Worm (Caenorhabditis elegans) whole organism, late embryonic: ENCODE results near the gene sas-7.

Source experiments
- C38D4.7 ChIP-seq: fragments of 200-800 bp; sonication (Bioruptor generic); optimal IDR thresholded peaks from 2 replicates; lab custom pipeline; 2018; ENCODE audit warnings: mild to moderate bottlenecking, missing genetic modification characterization, moderate library complexity, missing compliant biosample characterization
- ceh-14 ChIP-seq: sonication (generic microtip); optimal IDR thresholded peaks from 2 replicates; lab custom pipeline; 2016; ENCODE audit warnings: missing genotype, missing genetic modification characterization, missing compliant biosample characterization
- ceh-45 ChIP-seq: fragments of 200-800 bp; sonication (Bioruptor generic); IDR thresholded peaks from 2 replicates; pipeline ENCODE4 v1.3.6; 2022; ENCODE audit warnings: missing genetic modification reagents, missing genetic modification characterization, missing compliant biosample characterization

DNA sequence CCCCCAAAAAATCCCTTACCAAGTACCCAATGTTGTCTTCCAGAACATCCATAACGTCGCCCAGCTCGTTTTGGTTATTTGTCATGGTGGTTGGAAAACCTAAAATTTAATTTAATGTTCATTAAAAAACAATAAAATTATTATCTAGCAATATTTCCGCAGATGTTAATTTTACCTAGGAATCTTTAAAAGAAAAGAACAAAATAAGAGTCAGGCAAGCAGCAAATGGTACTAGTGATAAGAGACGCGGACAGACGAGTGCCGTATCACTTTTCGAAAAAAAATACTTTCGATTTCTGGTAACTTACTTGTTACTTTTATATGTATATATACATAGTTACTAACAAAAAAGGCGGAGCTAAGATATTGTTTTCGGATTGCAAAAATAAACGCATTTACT lies 9.8 kb upstream of the sas-7 start, which contains the start of gene T07A5.7:
- no peak for TF ChIP-seq C38D4.7 (GFP tag; lab: Kevin White, UChicago)
- TF ChIP-seq ceh-14 (tag; lab: Kevin White, UChicago), result no peak
- no peak for TF ChIP-seq ceh-45 (GFP tag; lab: Robert Waterston, UW)
